Fruit fly (Drosophila melanogaster): ENCODE results near the gene CG42571.

DNA sequence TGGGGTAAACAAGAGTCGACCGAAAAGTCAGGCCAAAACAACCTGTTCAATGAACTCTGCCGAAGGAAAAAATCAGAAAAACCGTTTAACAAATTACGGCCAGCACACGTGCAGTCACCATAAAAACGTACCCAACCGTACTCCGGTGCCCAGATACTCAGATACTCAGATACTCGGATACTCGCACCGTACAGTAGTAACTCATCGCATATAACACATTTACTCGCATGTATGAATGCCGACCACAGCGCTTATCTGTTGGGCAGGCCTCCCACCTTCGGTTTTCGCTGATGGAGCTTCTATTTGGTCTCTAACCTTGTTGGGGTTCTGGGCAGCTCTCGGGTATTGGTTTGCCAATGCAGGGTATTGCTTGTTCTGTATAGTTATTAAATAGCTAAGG, 4.0 kb downstream of the CG42571 start:
- TF ChIP-seq Hr96 (GFP tag; optimal IDR thresholded peaks at IDR 0.05) (no peak), kay (GFP tag; ENCODE audit: borderline replicate concordance) (no peak), Mnt (GFP tag; optimal IDR thresholded peaks at IDR 0.05) (no peak), tj (GFP tag; optimal IDR thresholded peaks at IDR 0.05) (no peak), cnc (optimal IDR thresholded peaks at IDR 0.05) (no peak), CG11617 (GFP tag; optimal IDR thresholded peaks at IDR 0.05) (no peak), CG7045 (GFP tag; optimal IDR thresholded peaks at IDR 0.05) (no peak), Clk (GFP tag; optimal IDR thresholded peaks at IDR 0.05) (no peak), pad (GFP tag; optimal IDR thresholded peaks at IDR 0.05) (no peak)
